Fruit fly (Drosophila melanogaster) whole organism, embryonic: ENCODE results near the gene Ugt301D1.
A peak's percentile ranks its signal among the peaks of the same experiment; 100 is the strongest.

Experiments used
- ATbp ChIP-seq: fragments of 200-800 bp; sonication (Bioruptor generic); optimal IDR thresholded peaks from 2 replicates; lab custom pipeline; 2017; ENCODE audit warnings: missing biosample characterization, mild to moderate bottlenecking, missing genetic modification characterization, missing genetic modification reagents
- Atf6 ChIP-seq: fragments of 200-800 bp; sonication (Bioruptor generic); IDR thresholded peaks from 2 replicates; pipeline ENCODE4 v1.3.6; 2022; ENCODE audit warnings: missing biosample characterization, missing genetic modification characterization
- Blimp-1 ChIP-seq: fragments of 200-800 bp; sonication (Bioruptor generic); optimal IDR thresholded peaks from 3 replicates; lab custom pipeline; 2018; ENCODE audit warnings: missing biosample characterization, missing genetic modification characterization, mild to moderate bottlenecking, moderate library complexity, missing genetic modification reagents
- CG12659 ChIP-seq: fragments of 200-800 bp; sonication (Bioruptor generic); optimal IDR thresholded peaks from 3 replicates; lab custom pipeline; 2017; ENCODE audit warnings: mild to moderate bottlenecking, missing biosample characterization, missing genetic modification reagents, missing genetic modification characterization
- CG12942 ChIP-seq: fragments of 200-800 bp; sonication (Bioruptor generic); optimal IDR thresholded peaks from 3 replicates; lab custom pipeline; 2016; ENCODE audit warnings: missing biosample characterization, missing genetic modification characterization
- CG13287 ChIP-seq: fragments of 200-800 bp; sonication (Bioruptor generic); IDR thresholded peaks from 2 replicates; pipeline ENCODE4 v1.3.6; 2022; ENCODE audit warnings: missing biosample characterization, missing genetic modification characterization; ENCODE audit not compliant: partially characterized antibody
- CG2199 ChIP-seq: fragments of 200-800 bp; sonication (Bioruptor generic); IDR thresholded peaks from 3 replicates; pipeline ENCODE4 v1.3.6; 2022; ENCODE audit warnings: missing biosample characterization, missing genetic modification characterization
- CG2202 ChIP-seq: fragments of 200-800 bp; sonication (Bioruptor generic); optimal IDR thresholded peaks from 2 replicates; lab custom pipeline; 2018; ENCODE audit warnings: missing biosample characterization, mild to moderate bottlenecking, missing genetic modification characterization
- CG3838 ChIP-seq: fragments of 200-800 bp; sonication (Bioruptor generic); optimal IDR thresholded peaks from 3 replicates; lab custom pipeline; 2016; ENCODE audit warnings: missing biosample characterization, missing genetic modification characterization
- CG4820 ChIP-seq: fragments of 200-800 bp; sonication (Bioruptor generic); optimal IDR thresholded peaks from 3 replicates; lab custom pipeline; 2016; ENCODE audit warnings: missing biosample characterization, missing genetic modification characterization
- CG6654 ChIP-seq: fragments of 200-800 bp; sonication (Bioruptor generic); optimal IDR thresholded peaks from 2 replicates; lab custom pipeline; 2017; ENCODE audit warnings: missing biosample characterization, mild to moderate bottlenecking, missing genetic modification characterization
- CG7372 ChIP-seq: fragments of 200-800 bp; sonication (Bioruptor generic); IDR thresholded peaks from 2 replicates; pipeline ENCODE4 v1.3.6; 2022; ENCODE audit warnings: missing biosample characterization, missing genetic modification characterization
- CG9215 ChIP-seq: fragments of 200-800 bp; sonication (Bioruptor generic); IDR thresholded peaks from 2 replicates; pipeline ENCODE4 v1.3.6; 2022; ENCODE audit warnings: missing biosample characterization, missing genetic modification characterization
- CoRest ChIP-seq: fragments of 200-800 bp; sonication (Bioruptor generic); optimal IDR thresholded peaks from 3 replicates; lab custom pipeline; 2018; ENCODE audit warnings: missing biosample characterization, mild to moderate bottlenecking, missing genetic modification characterization, moderate library complexity
- Dip2 ChIP-seq: fragments of 200-800 bp; sonication (Bioruptor generic); IDR thresholded peaks from 2 replicates; pipeline ENCODE4 v1.3.6; 2022; ENCODE audit warnings: missing biosample characterization, missing genetic modification characterization
- Drgx ChIP-seq: fragments of 200-800 bp; sonication (Bioruptor generic); IDR thresholded peaks from 2 replicates; pipeline ENCODE4 v1.3.6; 2022; ENCODE audit warnings: missing biosample characterization, missing genetic modification characterization
- E2f1 ChIP-seq: fragments of 200-800 bp; sonication (Bioruptor generic); IDR thresholded peaks from 2 replicates; pipeline ENCODE4 v1.3.6; 2022; ENCODE audit warnings: missing biosample characterization, missing genetic modification characterization
- H15 ChIP-seq: fragments of 200-800 bp; sonication (Bioruptor generic); IDR thresholded peaks from 3 replicates; pipeline ENCODE4 v1.3.6; 2022; ENCODE audit warnings: missing biosample characterization, missing genetic modification characterization
- Med ChIP-seq: fragments of 200-800 bp; sonication (Bioruptor generic); peaks from one replicate; lab custom pipeline; 2016; ENCODE audit warnings: missing biosample characterization, missing genetic modification characterization, mild to moderate bottlenecking, inconsistent platforms, moderate library complexity
- Pdp1 ChIP-seq, 2 experiments: fragments of 200-800 bp; sonication (Bioruptor generic); optimal IDR thresholded peaks; 3 replicates each; lab custom pipeline; 2016; ENCODE audit warnings: missing biosample characterization in 2 of 2, missing genetic modification characterization in 2 of 2, mild to moderate bottlenecking in 1 of 2, moderate library complexity in 1 of 2
- Ptx1 ChIP-seq: fragments of 200-800 bp; sonication (Bioruptor generic); IDR thresholded peaks from 2 replicates; pipeline ENCODE4 v1.3.6; 2022; ENCODE audit warnings: missing biosample characterization, missing genetic modification characterization
- Six4 ChIP-seq: fragments of 200-800 bp; sonication (Bioruptor generic); optimal IDR thresholded peaks from 2 replicates; lab custom pipeline; 2016; ENCODE audit warnings: missing biosample characterization, missing genetic modification characterization
- Spps ChIP-seq: fragments of 200-800 bp; sonication (Bioruptor generic); optimal IDR thresholded peaks from 2 replicates; lab custom pipeline; 2018; ENCODE audit warnings: missing biosample characterization, mild to moderate bottlenecking, missing genetic modification characterization
- ab ChIP-seq: fragments of 200-800 bp; sonication (Bioruptor generic); optimal IDR thresholded peaks from 2 replicates; lab custom pipeline; 2016; ENCODE audit warnings: missing biosample characterization, missing genetic modification characterization
- ac ChIP-seq: fragments of 200-800 bp; sonication (Bioruptor generic); optimal IDR thresholded peaks from 3 replicates; lab custom pipeline; 2017; ENCODE audit warnings: missing biosample characterization, mild to moderate bottlenecking, missing genetic modification characterization
- btn ChIP-seq: fragments of 200-800 bp; sonication (Bioruptor generic); optimal IDR thresholded peaks from 2 replicates; lab custom pipeline; 2016; ENCODE audit warnings: missing biosample characterization, missing genetic modification characterization
- cg ChIP-seq: fragments of 200-800 bp; sonication (Bioruptor generic); optimal IDR thresholded peaks from 3 replicates; lab custom pipeline; 2019; ENCODE audit warnings: missing biosample characterization, mild to moderate bottlenecking, missing genetic modification characterization, moderate library complexity
- chif ChIP-seq, 2 experiments: fragments of 200-800 bp; sonication (Bioruptor generic); optimal IDR thresholded peaks; 3 replicates each; lab custom pipeline; 2016; ENCODE audit warnings: missing biosample characterization in 2 of 2, missing genetic modification characterization in 2 of 2
- crp ChIP-seq, 2 experiments: fragments of 200-800 bp; sonication (Bioruptor generic); optimal IDR thresholded peaks; 2 replicates in 1 of 2; 3 replicates in 1 of 2; lab custom pipeline; 2017; ENCODE audit warnings: missing biosample characterization in 2 of 2, missing genetic modification characterization in 2 of 2, mild to moderate bottlenecking in 1 of 2, moderate library complexity in 1 of 2
- disco-r ChIP-seq: fragments of 200-800 bp; sonication (Bioruptor generic); optimal IDR thresholded peaks from 2 replicates; lab custom pipeline; 2016; ENCODE audit warnings: missing biosample characterization, missing genetic modification characterization
- fd96Cb ChIP-seq: fragments of 200-800 bp; sonication (Bioruptor generic); optimal IDR thresholded peaks from 2 replicates; lab custom pipeline; 2018; ENCODE audit warnings: missing biosample characterization, mild to moderate bottlenecking, missing genetic modification characterization, moderate library complexity
- gro ChIP-seq: fragments of 200-800 bp; sonication (Bioruptor generic); optimal IDR thresholded peaks from 2 replicates; lab custom pipeline; 2016; ENCODE audit warnings: missing biosample characterization, missing genetic modification characterization
- inv ChIP-seq: fragments of 200-800 bp; sonication (Bioruptor generic); IDR thresholded peaks from 2 replicates; pipeline ENCODE4 v1.3.6; 2022; ENCODE audit warnings: missing biosample characterization, missing genetic modification characterization; ENCODE audit not compliant: partially characterized antibody
- jigr1 ChIP-seq: fragments of 200-800 bp; sonication (Bioruptor generic); IDR thresholded peaks from 3 replicates; pipeline ENCODE4 v1.3.6; 2022; ENCODE audit warnings: missing biosample characterization, missing genetic modification characterization
- lmd ChIP-seq: fragments of 200-800 bp; sonication (Bioruptor generic); IDR thresholded peaks from 2 replicates; pipeline ENCODE4 v1.3.6; 2022; ENCODE audit warnings: missing biosample characterization, missing genetic modification characterization
- mirr ChIP-seq: fragments of 200-800 bp; sonication (Bioruptor generic); optimal IDR thresholded peaks from 3 replicates; lab custom pipeline; 2018; ENCODE audit warnings: missing biosample characterization, mild to moderate bottlenecking, missing genetic modification characterization
- oc ChIP-seq: fragments of 200-800 bp; sonication (Bioruptor generic); optimal IDR thresholded peaks from 2 replicates; lab custom pipeline; 2018; ENCODE audit warnings: missing biosample characterization, mild to moderate bottlenecking, missing genetic modification characterization, moderate library complexity
- pros ChIP-seq: fragments of 200-800 bp; sonication (Bioruptor generic); optimal IDR thresholded peaks from 3 replicates; lab custom pipeline; 2019; ENCODE audit warnings: missing biosample characterization, mild to moderate bottlenecking, missing genetic modification characterization, moderate library complexity
- salm ChIP-seq: fragments of 200-800 bp; sonication (Bioruptor generic); optimal IDR thresholded peaks from 2 replicates; lab custom pipeline; 2018; ENCODE audit warnings: missing biosample characterization, mild to moderate bottlenecking, missing genetic modification characterization
- sd ChIP-seq: fragments of 200-800 bp; sonication (Bioruptor generic); optimal IDR thresholded peaks from 3 replicates; lab custom pipeline; 2018; ENCODE audit warnings: missing biosample characterization, mild to moderate bottlenecking, missing genetic modification characterization, moderate library complexity
- so ChIP-seq: fragments of 200-800 bp; sonication (Bioruptor generic); IDR thresholded peaks from 3 replicates; pipeline ENCODE4 v1.3.6; 2022; ENCODE audit warnings: missing biosample characterization, missing genetic modification characterization
- tll ChIP-seq, 2 experiments: fragments of 200-800 bp in 1 of 2; fragments of >200 bp in 1 of 2; sonication (Bioruptor generic) in 1 of 2; optimal IDR thresholded peaks; 2 replicates each; lab custom pipeline; 2017 to 2019; ENCODE audit warnings: missing biosample characterization in 2 of 2, missing genetic modification characterization in 2 of 2, mild to moderate bottlenecking in 1 of 2, moderate library complexity in 1 of 2
- twi ChIP-seq: fragments of 200-800 bp; optimal IDR thresholded peaks from 2 replicates; lab custom pipeline; 2019; ENCODE audit warnings: missing biosample characterization, mild to moderate bottlenecking, missing genetic modification characterization, moderate library complexity
- unpg ChIP-seq: fragments of 200-800 bp; sonication (Bioruptor generic); optimal IDR thresholded peaks from 3 replicates; lab custom pipeline; 2018; ENCODE audit warnings: missing biosample characterization, mild to moderate bottlenecking, missing genetic modification characterization, moderate library complexity
- usp ChIP-seq: fragments of >200 bp; optimal IDR thresholded peaks from 2 replicates; lab custom pipeline; 2017; ENCODE audit warnings: missing biosample characterization, missing genetic modification characterization

Gene Ugt301D1

dm6 chr2L:18478509-18479176 is 30.7 kb upstream of the Ugt301D1 start (continued):
- no peak for TF ChIP-seq E2f1 (GFP tag; lab: Robert Waterston, UW)

- TF ChIP-seq CG2199 (GFP tag; lab: Robert Waterston, UW) (0 out of 3 replicates have a peak, but pooled peaks have one; percentile 46), ATbp (no peak)
Measured at dm6 chr2L:18479177-18479521, 30.2 kb upstream of the Ugt301D1 start.

dm6 chr2L:18480326-18481028 is 28.9 kb upstream of the Ugt301D1 start:
- no peak for TF ChIP-seq CG12942
- TF ChIP-seq inv: no peak
- no peak for TF ChIP-seq lmd (GFP tag; lab: Robert Waterston, UW)
- no peak for TF ChIP-seq CG6654
- TF ChIP-seq CG7372 (GFP tag; lab: Robert Waterston, UW): no peak
- TF ChIP-seq btn: no peak
- no peak for TF ChIP-seq Atf6 (GFP tag; lab: Robert Waterston, UW)
- no peak for TF ChIP-seq salm
- TF ChIP-seq Dip2 (GFP tag; lab: Robert Waterston, UW): no peak
- TF ChIP-seq chif (GFP tag; optimal IDR thresholded peaks at IDR 0.05; lab: Kevin White, UChicago): no peak
- no peak for TF ChIP-seq fd96Cb (tag; lab: Kevin White, UChicago)
- no peak for TF ChIP-seq jigr1 (GFP tag; lab: Robert Waterston, UW)
- TF ChIP-seq CG12659 (GFP tag; lab: Kevin White, UChicago): no peak
- TF ChIP-seq ac (GFP tag; lab: Kevin White, UChicago): no peak
- no peak for TF ChIP-seq CG9215 (GFP tag; lab: Robert Waterston, UW)
- no peak for TF ChIP-seq H15 (GFP tag; lab: Robert Waterston, UW)
- TF ChIP-seq unpg: no peak
- no peak for TF ChIP-seq mirr (GFP tag; lab: Kevin White, UChicago)
- peak; percentile 31 for TF ChIP-seq Med (GFP tag; lab: Kevin White, UChicago)
- peak; percentile 22 for TF ChIP-seq oc (tag; lab: Kevin White, UChicago)
- TF ChIP-seq CG13287 (GFP tag; lab: Robert Waterston, UW): no peak
- TF ChIP-seq Blimp-1: peak; percentile 40
- no peak for TF ChIP-seq CoRest (tag; lab: Kevin White, UChicago)
- no peak for TF ChIP-seq pros
- no peak for TF ChIP-seq so
- no peak for TF ChIP-seq CG4820 (GFP tag; lab: Kevin White, UChicago)
- TF ChIP-seq Ptx1 (GFP tag; lab: Robert Waterston, UW): no peak
- no peak for TF ChIP-seq CG3838 (GFP tag; lab: Kevin White, UChicago)
- TF ChIP-seq Six4 (GFP tag; lab: Kevin White, UChicago): no peak
- no peak for TF ChIP-seq ab (GFP tag; lab: Kevin White, UChicago)
- no peak for TF ChIP-seq CG2202 (tag; lab: Kevin White, UChicago)
- TF ChIP-seq disco-r (GFP tag; lab: Kevin White, UChicago): no peak
- peak; percentile 61 for TF ChIP-seq cg (GFP tag; lab: Kevin White, UChicago)
- TF ChIP-seq tll (GFP tag; optimal IDR thresholded peaks at IDR 0.05; lab: Kevin White, UChicago): peak in 1 of 2 experiments; percentile 34
- TF ChIP-seq twi (tag; lab: Kevin White, UChicago): peak; percentile 20
- no peak for TF ChIP-seq Spps (tag; lab: Kevin White, UChicago)
- no peak for TF ChIP-seq crp (GFP tag; optimal IDR thresholded peaks at IDR 0.05; lab: Kevin White, UChicago)
- peak in 1 of 2 experiments; percentile 75 for TF ChIP-seq Pdp1 (GFP tag; optimal IDR thresholded peaks at IDR 0.05; lab: Kevin White, UChicago)
- TF ChIP-seq gro (GFP tag; lab: Kevin White, UChicago): no peak
- no peak for TF ChIP-seq Drgx
- TF ChIP-seq sd (tag; lab: Kevin White, UChicago): peak; percentile 67
- no peak for TF ChIP-seq usp (GFP tag; lab: Kevin White, UChicago)
